Fruit fly (Drosophila melanogaster) whole organism, adult: ENCODE measurements around the gene Fer3.

Source experiments
- CG11617 ChIP-seq: fragments of 200-800 bp; sonication (Bioruptor generic); optimal IDR thresholded peaks from 2 replicates; lab custom pipeline; 2017; ENCODE audit warnings: mild to moderate bottlenecking, missing biosample characterization, missing genetic modification reagents, missing genetic modification characterization
- CG12768 ChIP-seq: fragments of 200-800 bp; sonication (Bioruptor generic); optimal IDR thresholded peaks from 2 replicates; lab custom pipeline; 2017; ENCODE audit warnings: missing biosample characterization, missing genetic modification characterization, mild to moderate bottlenecking, moderate library complexity, missing genetic modification reagents
- CG14711 ChIP-seq: fragments of 200-800 bp; sonication (Bioruptor generic); optimal IDR thresholded peaks from 2 replicates; lab custom pipeline; 2018; ENCODE audit warnings: missing biosample characterization, mild to moderate bottlenecking, missing genetic modification characterization, moderate library complexity
- CG33017 ChIP-seq: fragments of 200-800 bp; sonication (Bioruptor generic); optimal IDR thresholded peaks from 2 replicates; lab custom pipeline; 2018; ENCODE audit warnings: missing biosample characterization, mild to moderate bottlenecking, missing genetic modification characterization, moderate library complexity
- CG5204 ChIP-seq: fragments of 200-800 bp; sonication (Bioruptor generic); optimal IDR thresholded peaks from 2 replicates; lab custom pipeline; 2016; ENCODE audit warnings: missing biosample characterization, missing genetic modification characterization
- CG7045 ChIP-seq: fragments of 200-800 bp; sonication (Bioruptor generic); optimal IDR thresholded peaks from 2 replicates; lab custom pipeline; 2017; ENCODE audit warnings: missing biosample characterization, mild to moderate bottlenecking, missing genetic modification characterization
- CG7101 ChIP-seq: fragments of 200-800 bp; sonication (Bioruptor generic); optimal IDR thresholded peaks from 2 replicates; lab custom pipeline; 2018; ENCODE audit warnings: missing biosample characterization, mild to moderate bottlenecking, missing genetic modification characterization, moderate library complexity
- Clk ChIP-seq: fragments of 200-800 bp; sonication (Bioruptor generic); optimal IDR thresholded peaks from 2 replicates; lab custom pipeline; 2017; ENCODE audit warnings: missing biosample characterization, missing genetic modification characterization
- Crg-1 ChIP-seq: fragments of 200-800 bp; sonication (Bioruptor generic); optimal IDR thresholded peaks from 2 replicates; lab custom pipeline; 2016; ENCODE audit warnings: missing biosample characterization, missing genetic modification characterization
- bab1 ChIP-seq: fragments of 200-800 bp; sonication (Bioruptor generic); optimal IDR thresholded peaks from 3 replicates; lab custom pipeline; 2019; ENCODE audit warnings: missing biosample characterization, mild to moderate bottlenecking, missing genetic modification characterization, moderate library complexity
- cic ChIP-seq: fragments of 200-800 bp; sonication (Bioruptor generic); optimal IDR thresholded peaks from 2 replicates; lab custom pipeline; 2017; ENCODE audit warnings: missing biosample characterization, mild to moderate bottlenecking, missing genetic modification characterization, moderate library complexity
- kay ChIP-seq: fragments of 200-800 bp; sonication (Bioruptor generic); peaks from one replicate; lab custom pipeline; 2016; ENCODE audit warnings: missing biosample characterization, missing genetic modification characterization, borderline replicate concordance
- pad ChIP-seq: fragments of 200-800 bp; sonication (Bioruptor generic); optimal IDR thresholded peaks from 3 replicates; lab custom pipeline; 2017; ENCODE audit warnings: missing biosample characterization, missing genetic modification characterization, mild to moderate bottlenecking, moderate library complexity, missing genetic modification reagents
- toe ChIP-seq: fragments of 200-800 bp; sonication (Bioruptor generic); optimal IDR thresholded peaks from 2 replicates; lab custom pipeline; 2016; ENCODE audit warnings: missing biosample characterization, missing genetic modification characterization

DNA sequence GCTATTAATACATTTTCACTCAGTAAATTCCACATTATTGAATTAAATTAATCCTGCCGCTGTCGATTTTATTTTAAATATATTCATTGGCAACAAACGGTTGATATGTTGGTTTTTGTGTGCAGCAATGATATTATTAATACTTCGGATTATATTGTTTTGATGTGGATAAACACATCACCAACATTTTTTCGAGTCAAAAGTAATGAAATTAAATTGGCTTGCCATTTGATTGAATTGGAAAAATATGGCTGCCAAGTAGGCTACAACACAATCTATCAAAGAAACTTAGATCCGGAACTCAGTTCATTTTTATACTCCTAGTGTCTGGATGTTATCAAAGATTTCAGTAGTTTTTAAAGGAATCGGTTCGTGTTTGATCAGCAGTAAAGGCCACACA, 6.2 kb upstream of the Fer3 start, which contains the start of gene CG14718:
- no peak for TF ChIP-seq CG5204 (GFP tag; lab: Kevin White, UChicago)
- no peak for TF ChIP-seq CG14711 (tag; lab: Kevin White, UChicago)
- TF ChIP-seq CG11617: no peak
- no peak for TF ChIP-seq toe (GFP tag; lab: Kevin White, UChicago)
- TF ChIP-seq bab1 (GFP tag; lab: Kevin White, UChicago): no peak
- TF ChIP-seq CG7045 (GFP tag; lab: Kevin White, UChicago): no peak
- TF ChIP-seq Clk (GFP tag; lab: Kevin White, UChicago): no peak
- no peak for TF ChIP-seq CG7101 (tag; lab: Kevin White, UChicago)
- TF ChIP-seq cic (GFP tag; lab: Kevin White, UChicago): no peak
- no peak for TF ChIP-seq kay (GFP tag; lab: Kevin White, UChicago)
- TF ChIP-seq pad: no peak
- no peak for TF ChIP-seq CG12768 (GFP tag; lab: Kevin White, UChicago)
- TF ChIP-seq Crg-1 (GFP tag; lab: Kevin White, UChicago): no peak
- TF ChIP-seq CG33017 (tag; lab: Kevin White, UChicago): no peak
